Worm (Caenorhabditis elegans) whole organism, L1 larva: ENCODE measurements around the gene npr-17.
A peak's percentile ranks its signal among the peaks of the same experiment; 100 is the strongest.

Experiments
- C04F5.9 ChIP-seq: sonication (generic microtip); optimal IDR thresholded peaks from 2 replicates; lab custom pipeline; 2016; ENCODE audit warnings: missing genetic modification characterization, missing compliant biosample characterization
- C34B4.2 ChIP-seq: sonication (generic microtip); optimal IDR thresholded peaks from 2 replicates; lab custom pipeline; 2017; ENCODE audit warnings: mild to moderate bottlenecking, missing genetic modification characterization, missing compliant biosample characterization
- F16B12.6 ChIP-seq: fragments of 150-350 bp; optimal IDR thresholded peaks from 2 replicates; lab custom pipeline; 2014; ENCODE audit warnings: missing biosample characterization, missing genetic modification characterization
- aly-2 ChIP-seq: fragments of 150-350 bp; optimal IDR thresholded peaks from 2 replicates; lab custom pipeline; 2014; ENCODE audit warnings: missing biosample characterization, missing genetic modification characterization
- ama-1 ChIP-seq: fragments of 150-350 bp; optimal IDR thresholded peaks from 2 replicates; lab custom pipeline; 2014
- blmp-1 ChIP-seq: fragments of 150-350 bp; optimal IDR thresholded peaks from 2 replicates; lab custom pipeline; 2014; ENCODE audit warnings: missing biosample characterization, missing genetic modification characterization
- ceh-8 ChIP-seq: fragments of 200-800 bp; sonication (Bioruptor generic); optimal IDR thresholded peaks from 2 replicates; lab custom pipeline; 2018; ENCODE audit warnings: mild to moderate bottlenecking, missing genetic modification characterization, moderate library complexity, missing compliant biosample characterization
- ceh-90 ChIP-seq: sonication (generic microtip); optimal IDR thresholded peaks from 2 replicates; lab custom pipeline; 2016; ENCODE audit warnings: missing genetic modification characterization, missing compliant biosample characterization
- dpl-1 ChIP-seq, 3 experiments: fragments of 150-350 bp in 2 of 3; sonication (generic microtip) in 1 of 3; optimal IDR thresholded peaks; 2 replicates each; lab custom pipeline; 2014 to 2017; ENCODE audit warnings: missing biosample characterization in 3 of 3, missing genetic modification characterization in 3 of 3, missing genetic modification reagents in 3 of 3
- dsc-1 ChIP-seq: sonication (generic microtip); optimal IDR thresholded peaks from 2 replicates; lab custom pipeline; 2016; ENCODE audit warnings: mild to moderate bottlenecking, missing genetic modification characterization, missing compliant biosample characterization
- efl-1 ChIP-seq, 4 experiments: fragments of 150-350 bp; optimal IDR thresholded peaks in 3 of 4; peaks in 1 of 4; 1 replicate in 1 of 4; 2 replicates in 3 of 4; lab custom pipeline; 2014; ENCODE audit warnings: missing biosample characterization in 2 of 4, missing genetic modification characterization in 2 of 4, missing genetic modification reagents in 2 of 4
- elt-2 ChIP-seq: sonication (generic microtip); optimal IDR thresholded peaks from 2 replicates; lab custom pipeline; 2016; ENCODE audit warnings: missing genetic modification characterization, mild to moderate bottlenecking, inconsistent platforms, missing compliant biosample characterization, missing genetic modification reagents
- ets-5 ChIP-seq: fragments of 200-800 bp; sonication (Bioruptor generic); IDR thresholded peaks from 2 replicates; pipeline ENCODE4 v1.3.6; 2022; ENCODE audit warnings: missing genetic modification characterization, missing compliant biosample characterization
- fkh-8 ChIP-seq: sonication (generic microtip); optimal IDR thresholded peaks from 2 replicates; lab custom pipeline; 2016; ENCODE audit warnings: mild to moderate bottlenecking, missing genetic modification characterization, missing compliant biosample characterization
- fos-1 ChIP-seq: fragments of 150-350 bp; optimal IDR thresholded peaks from 2 replicates; lab custom pipeline; 2014; ENCODE audit warnings: missing biosample characterization, missing genetic modification characterization
- hlh-4 ChIP-seq: sonication (generic microtip); optimal IDR thresholded peaks from 2 replicates; lab custom pipeline; 2016; ENCODE audit warnings: mild to moderate bottlenecking, missing genetic modification characterization, missing compliant biosample characterization
- hpl-2 ChIP-seq: fragments of 150-350 bp; optimal IDR thresholded peaks from 2 replicates; lab custom pipeline; 2014; ENCODE audit warnings: missing biosample characterization, missing genetic modification reagents, missing genetic modification characterization
- irx-1 ChIP-seq: sonication (generic microtip); optimal IDR thresholded peaks from 2 replicates; lab custom pipeline; 2016; ENCODE audit warnings: missing genetic modification characterization, missing compliant biosample characterization
- isw-1 ChIP-seq: fragments of 200-800 bp; sonication (Bioruptor generic); IDR thresholded peaks from 2 replicates; pipeline ENCODE4 v1.3.6; 2022; ENCODE audit warnings: missing genetic modification characterization, missing compliant biosample characterization
- lin-13 ChIP-seq: fragments of 150-350 bp; optimal IDR thresholded peaks from 2 replicates; lab custom pipeline; 2014; ENCODE audit warnings: missing biosample characterization, missing genetic modification reagents, missing genetic modification characterization
- lin-15B ChIP-seq: fragments of 150-350 bp; sonication (generic microtip); optimal IDR thresholded peaks from 3 replicates; lab custom pipeline; 2014; ENCODE audit warnings: missing biosample characterization, missing genetic modification characterization
- lin-39 ChIP-seq: fragments of 150-350 bp; optimal IDR thresholded peaks from 2 replicates; lab custom pipeline; 2014; ENCODE audit warnings: missing biosample characterization, missing genetic modification reagents, missing genetic modification characterization
- lir-3 ChIP-seq: sonication (generic microtip); optimal IDR thresholded peaks from 2 replicates; lab custom pipeline; 2016; ENCODE audit warnings: mild to moderate bottlenecking, missing genetic modification characterization, moderate library complexity, missing compliant biosample characterization; ENCODE audit not compliant: poor library complexity
- mdl-1 ChIP-seq, 2 experiments: fragments of 150-350 bp; optimal IDR thresholded peaks; 2 replicates each; lab custom pipeline; 2014 to 2017; ENCODE audit warnings: missing biosample characterization in 2 of 2, missing genetic modification characterization in 2 of 2, inconsistent platforms in 1 of 2
- nhr-12 ChIP-seq: sonication (generic microtip); optimal IDR thresholded peaks from 2 replicates; lab custom pipeline; 2017; ENCODE audit warnings: missing biosample characterization, missing genetic modification characterization
- nhr-20 ChIP-seq: sonication (generic microtip); optimal IDR thresholded peaks from 2 replicates; lab custom pipeline; 2016; ENCODE audit warnings: mild to moderate bottlenecking, missing genetic modification characterization, missing compliant biosample characterization
- nhr-28 ChIP-seq: fragments of 150-350 bp; optimal IDR thresholded peaks from 2 replicates; lab custom pipeline; 2014; ENCODE audit warnings: missing biosample characterization, missing genetic modification characterization
- pax-3 ChIP-seq: fragments of 200-800 bp; sonication (Bioruptor generic); optimal IDR thresholded peaks from 2 replicates; lab custom pipeline; 2018; ENCODE audit warnings: mild to moderate bottlenecking, missing genetic modification characterization, moderate library complexity, missing compliant biosample characterization
- skn-1 ChIP-seq: fragments of 150-350 bp; optimal IDR thresholded peaks from 2 replicates; lab custom pipeline; 2014; ENCODE audit warnings: missing biosample characterization, missing genetic modification characterization
- snpc-4 ChIP-seq: fragments of 150-350 bp; optimal IDR thresholded peaks from 2 replicates; lab custom pipeline; 2014; ENCODE audit warnings: missing biosample characterization, missing genetic modification characterization
- snu-23 ChIP-seq: sonication (generic microtip); optimal IDR thresholded peaks from 2 replicates; lab custom pipeline; 2016; ENCODE audit warnings: missing genetic modification characterization, missing compliant biosample characterization
- sox-4 ChIP-seq: sonication (generic microtip); optimal IDR thresholded peaks from 2 replicates; lab custom pipeline; 2016; ENCODE audit warnings: missing genetic modification characterization, missing compliant biosample characterization
- sup-37 ChIP-seq: fragments of 200-800 bp; sonication (Bioruptor generic); optimal IDR thresholded peaks from 2 replicates; lab custom pipeline; 2018; ENCODE audit warnings: mild to moderate bottlenecking, missing genetic modification characterization, missing compliant biosample characterization
- tbx-2 ChIP-seq: sonication (generic microtip); optimal IDR thresholded peaks from 2 replicates; lab custom pipeline; 2016; ENCODE audit warnings: missing genetic modification characterization, missing compliant biosample characterization
- tlp-1 ChIP-seq: fragments of 150-350 bp; optimal IDR thresholded peaks from 2 replicates; lab custom pipeline; 2014; ENCODE audit warnings: missing biosample characterization, missing genetic modification characterization
- unc-30 ChIP-seq: sonication (generic microtip); optimal IDR thresholded peaks from 2 replicates; lab custom pipeline; 2017; ENCODE audit warnings: missing biosample characterization, missing genetic modification characterization
- unc-86 ChIP-seq: sonication (generic microtip); optimal IDR thresholded peaks from 2 replicates; lab custom pipeline; 2016; ENCODE audit warnings: missing genetic modification characterization, missing compliant biosample characterization
- unc-98 ChIP-seq: fragments of 200-800 bp; sonication (Bioruptor generic); IDR thresholded peaks from 2 replicates; pipeline ENCODE4 v1.3.6; 2022; ENCODE audit warnings: missing genetic modification characterization, missing compliant biosample characterization
- vab-15 ChIP-seq: sonication (generic microtip); optimal IDR thresholded peaks from 2 replicates; lab custom pipeline; 2017; ENCODE audit warnings: missing genotype, mild to moderate bottlenecking, missing genetic modification characterization, missing compliant biosample characterization
- xbp-1 ChIP-seq: sonication (generic microtip); optimal IDR thresholded peaks from 2 replicates; lab custom pipeline; 2016; ENCODE audit warnings: missing genetic modification characterization, missing compliant biosample characterization
- ztf-11 ChIP-seq, 2 experiments: sonication (generic microtip); optimal IDR thresholded peaks; 2 replicates each; lab custom pipeline; 2016 to 2017; ENCODE audit warnings: missing genetic modification characterization in 2 of 2, missing biosample characterization in 1 of 2, missing compliant biosample characterization in 1 of 2

npr-17 gene

ce11 chrIII:8020823-8021332, 24.6 kb upstream of the npr-17 start, which contains the start of gene lin-36 (continued):
- no peak for TF ChIP-seq hpl-2
- no peak for TF ChIP-seq sox-4
- TF ChIP-seq F16B12.6 (tag; lab: Kevin White, UChicago), result peak; percentile 99
- TF ChIP-seq C04F5.9 (tag; lab: Kevin White, UChicago), result peak; percentile 74
- TF ChIP-seq nhr-20 (tag; lab: Kevin White, UChicago), result peak; percentile 76
- TF ChIP-seq pax-3 (tag; lab: Kevin White, UChicago), result peak; percentile 9
- no peak for TF ChIP-seq unc-30 (tag; lab: Kevin White, UChicago)
- peak in 1 of 2 experiments; percentile 64 for TF ChIP-seq mdl-1 (tag; optimal IDR thresholded peaks at IDR 0.05; lab: Kevin White, UChicago)
- TF ChIP-seq unc-98, result no peak
- TF ChIP-seq efl-1 (optimal IDR thresholded peaks at IDR 0.05; lab: Kevin White, UChicago), result peak; percentile 86 to 91
- peak; percentile 87 to 99 for TF ChIP-seq efl-1 (GFP tag; optimal IDR thresholded peaks at IDR 0.05 in 1 of 2; lab: Kevin White, UChicago)
- peak; percentile 74 for TF ChIP-seq isw-1 (GFP tag; lab: Robert Waterston, UW)
- TF ChIP-seq vab-15 (tag; lab: Kevin White, UChicago), result peak; percentile 64
- TF ChIP-seq fos-1 (tag; lab: Kevin White, UChicago), result peak; percentile 71
- TF ChIP-seq irx-1 (tag; lab: Kevin White, UChicago), result peak; percentile 69
- TF ChIP-seq tlp-1 (tag; lab: Kevin White, UChicago), result no peak
- peak; percentile 32 for TF ChIP-seq elt-2
- TF ChIP-seq dpl-1 (GFP tag; optimal IDR thresholded peaks at IDR 0.05; lab: Kevin White, UChicago), result peak; percentile 78 to 88 (median 88)
- TF ChIP-seq ets-5 (GFP tag; lab: Robert Waterston, UW), result no peak
- TF ChIP-seq lin-13 (GFP tag; lab: Kevin White, UChicago), result peak; percentile 83
- peak in 1 of 2 experiments; percentile 76 for TF ChIP-seq ztf-11 (tag; optimal IDR thresholded peaks at IDR 0.05; lab: Kevin White, UChicago)
- peak; percentile 91 for TF ChIP-seq tbx-2 (tag; lab: Kevin White, UChicago)
- TF ChIP-seq ceh-90, result no peak
- peak; percentile 91 for TF ChIP-seq snu-23 (GFP tag; lab: Kevin White, UChicago)
- no peak for TF ChIP-seq nhr-12
- peak; percentile 79 for TF ChIP-seq xbp-1 (tag; lab: Kevin White, UChicago)
- TF ChIP-seq lin-39 (tag; lab: Kevin White, UChicago), result peak; percentile 36
- peak; percentile 84 for TF ChIP-seq unc-86 (tag; lab: Kevin White, UChicago)
- no peak for TF ChIP-seq ama-1 (lab: Kevin White, UChicago)
- TF ChIP-seq blmp-1, result peak; percentile 67
- no peak for TF ChIP-seq aly-2
- TF ChIP-seq lin-15B (tag; lab: Kevin White, UChicago), result peak; percentile 80
- TF ChIP-seq dsc-1, result peak; percentile 93
- peak; percentile 82 for TF ChIP-seq skn-1

- no peak for TF ChIP-seq nhr-28 (tag; lab: Kevin White, UChicago)
- TF ChIP-seq hpl-2, result no peak
- no peak for TF ChIP-seq hlh-4 (tag; lab: Kevin White, UChicago)
- no peak for TF ChIP-seq sup-37 (GFP tag; lab: Kevin White, UChicago)
- no peak for TF ChIP-seq C34B4.2 (tag; lab: Kevin White, UChicago)
- TF ChIP-seq lir-3 (tag; lab: Kevin White, UChicago), result no peak
- TF ChIP-seq ama-1 (lab: Kevin White, UChicago), result no peak
- no peak for TF ChIP-seq ceh-8
- no peak for TF ChIP-seq fkh-8
- no peak for TF ChIP-seq dpl-1 (GFP tag; optimal IDR thresholded peaks at IDR 0.05; lab: Kevin White, UChicago)
- TF ChIP-seq lin-39 (tag; lab: Kevin White, UChicago), result no peak
- no peak for TF ChIP-seq snpc-4 (tag; lab: Kevin White, UChicago)
These were observed 20.8 kb upstream of the npr-17 start for ce11 chrIII:8017053-8017452.
